Worm (Caenorhabditis elegans) whole organism, L4 larva: ENCODE data around the gene srw-41.

ENCODE experiments used
- F10B5.3 ChIP-seq: sonication (generic microtip); optimal IDR thresholded peaks from 2 replicates; lab custom pipeline; 2016; ENCODE audit warnings: mild to moderate bottlenecking, missing genetic modification characterization, missing compliant biosample characterization
- F37D6.2 ChIP-seq: sonication (generic microtip); optimal IDR thresholded peaks from 2 replicates; lab custom pipeline; 2016; ENCODE audit warnings: mild to moderate bottlenecking, missing genetic modification characterization, missing compliant biosample characterization
- F44E2.7 ChIP-seq: fragments of 200-800 bp; sonication (Bioruptor generic); IDR thresholded peaks from 2 replicates; pipeline ENCODE4 v2.1.2; 2022; ENCODE audit warnings: missing genetic modification characterization, missing compliant biosample characterization
- T26A8.4 ChIP-seq: fragments of 200-800 bp; sonication (Bioruptor generic); IDR thresholded peaks from 2 replicates; pipeline ENCODE4 v1.3.6; 2022; ENCODE audit warnings: missing genetic modification characterization, missing compliant biosample characterization
- Y75B8A.6 ChIP-seq: fragments of 200-800 bp; sonication (Bioruptor generic); IDR thresholded peaks from 2 replicates; pipeline ENCODE4 v1.3.6; 2022; ENCODE audit warnings: missing genetic modification reagents, missing genetic modification characterization, missing compliant biosample characterization
- ZK337.2 ChIP-seq: fragments of 200-800 bp; sonication (Bioruptor generic); IDR thresholded peaks from 2 replicates; pipeline ENCODE4 v1.3.6; 2022; ENCODE audit warnings: missing genetic modification reagents, missing genetic modification characterization, missing compliant biosample characterization
- ama-1 ChIP-seq: fragments of 150-350 bp; optimal IDR thresholded peaks from 2 replicates; lab custom pipeline; 2014; ENCODE audit warnings: inconsistent platforms, mixed read lengths
- ceh-44 ChIP-seq: fragments of 200-800 bp; sonication (Bioruptor generic); IDR thresholded peaks from 2 replicates; pipeline ENCODE4 v1.3.6; 2022; ENCODE audit warnings: missing genetic modification reagents, missing genetic modification characterization, missing compliant biosample characterization
- ctbp-1 ChIP-seq: fragments of 200-800 bp; sonication (Bioruptor generic); IDR thresholded peaks from 2 replicates; pipeline ENCODE4 v1.3.6; 2022; ENCODE audit warnings: missing genetic modification reagents, missing genetic modification characterization, missing compliant biosample characterization
- daf-16 ChIP-seq, 3 experiments: sonication (generic microtip); optimal IDR thresholded peaks; 2 replicates each; lab custom pipeline; 2016 to 2017; ENCODE audit warnings: missing genetic modification characterization in 3 of 3, missing genetic modification reagents in 3 of 3, mild to moderate bottlenecking in 2 of 3, missing compliant biosample characterization in 2 of 3, missing biosample characterization in 1 of 3, moderate library complexity in 1 of 3
- daf-19 ChIP-seq: fragments of 200-800 bp; sonication (Bioruptor generic); conservative IDR thresholded peaks from 2 replicates; pipeline ENCODE4 v1.3.6; 2022; ENCODE audit warnings: missing genetic modification characterization, missing compliant biosample characterization
- dmd-6 ChIP-seq: fragments of 200-800 bp; sonication (Bioruptor generic); IDR thresholded peaks from 2 replicates; pipeline ENCODE4 v1.3.6; 2022; ENCODE audit warnings: missing genetic modification reagents, missing genetic modification characterization, missing compliant biosample characterization
- dmd-8 ChIP-seq: fragments of 200-800 bp; sonication (Bioruptor generic); IDR thresholded peaks from 2 replicates; pipeline ENCODE4 v1.3.6; 2022; ENCODE audit warnings: missing genetic modification characterization, missing compliant biosample characterization
- dve-1 ChIP-seq: sonication (generic microtip); optimal IDR thresholded peaks from 2 replicates; lab custom pipeline; 2017; ENCODE audit warnings: antibody characterized with exemption, mild to moderate bottlenecking, missing genetic modification characterization, missing compliant biosample characterization; ENCODE audit not compliant: insufficient read depth
- egl-43 ChIP-seq: fragments of 200-800 bp; sonication (Bioruptor generic); IDR thresholded peaks from 2 replicates; pipeline ENCODE4 v1.3.6; 2022; ENCODE audit warnings: missing genetic modification reagents, missing genetic modification characterization, missing compliant biosample characterization
- hif-1 ChIP-seq, 2 experiments: sonication (generic microtip); optimal IDR thresholded peaks; 2 replicates each; lab custom pipeline; 2016 to 2017; ENCODE audit warnings: missing compliant biosample characterization in 2 of 2, missing genetic modification characterization in 2 of 2, missing genetic modification reagents in 2 of 2, missing genotype in 2 of 2, mild to moderate bottlenecking in 1 of 2
- hlh-11 ChIP-seq: fragments of 200-800 bp; sonication (Bioruptor generic); optimal IDR thresholded peaks from 2 replicates; lab custom pipeline; 2018; ENCODE audit warnings: mild to moderate bottlenecking, missing genetic modification characterization, missing compliant biosample characterization
- hlh-30 ChIP-seq: sonication (generic microtip); optimal IDR thresholded peaks from 2 replicates; lab custom pipeline; 2017; ENCODE audit warnings: antibody characterized with exemption, mild to moderate bottlenecking, missing genetic modification characterization, missing compliant biosample characterization; ENCODE audit not compliant: insufficient read depth
- jun-1 ChIP-seq: fragments of 150-350 bp; optimal IDR thresholded peaks from 2 replicates; lab custom pipeline; 2014; ENCODE audit warnings: missing biosample characterization, missing genetic modification reagents, missing genetic modification characterization
- lin-15B ChIP-seq: fragments of 150-350 bp; sonication (generic microtip); optimal IDR thresholded peaks from 3 replicates; lab custom pipeline; 2014; ENCODE audit warnings: missing biosample characterization, missing genetic modification characterization
- lin-39 ChIP-seq: fragments of 150-350 bp; optimal IDR thresholded peaks from 2 replicates; lab custom pipeline; 2014; ENCODE audit warnings: missing biosample characterization, missing genetic modification reagents, missing genetic modification characterization
- lir-3 ChIP-seq: sonication (generic microtip); optimal IDR thresholded peaks from 2 replicates; lab custom pipeline; 2016; ENCODE audit warnings: mild to moderate bottlenecking, missing genetic modification characterization, missing compliant biosample characterization
- lsy-2 ChIP-seq, 2 experiments: fragments of 150-350 bp in 1 of 2; sonication (generic microtip) in 1 of 2; optimal IDR thresholded peaks; 2 replicates each; lab custom pipeline; 2014 to 2017; ENCODE audit warnings: missing biosample characterization in 2 of 2, missing genetic modification characterization in 2 of 2
- madf-5 ChIP-seq, 2 experiments: fragments of 200-800 bp; sonication (Bioruptor generic); IDR thresholded peaks; 2 replicates each; pipeline ENCODE4 v1.3.6; 2022; ENCODE audit warnings: missing compliant biosample characterization in 2 of 2, missing genetic modification characterization in 2 of 2
- mdl-1 ChIP-seq, 2 experiments: fragments of 150-350 bp in 1 of 2; sonication (generic microtip) in 1 of 2; optimal IDR thresholded peaks; 2 replicates each; lab custom pipeline; 2014 to 2017; ENCODE audit warnings: missing biosample characterization in 2 of 2, missing genetic modification characterization in 2 of 2
- mdt-29 ChIP-seq: fragments of 200-800 bp; sonication (Bioruptor generic); IDR thresholded peaks from 2 replicates; pipeline ENCODE4 v1.3.6; 2022; ENCODE audit warnings: missing genetic modification reagents, missing genetic modification characterization, missing compliant biosample characterization
- nhr-102 ChIP-seq: sonication (generic microtip); optimal IDR thresholded peaks from 2 replicates; lab custom pipeline; 2016; ENCODE audit warnings: mild to moderate bottlenecking, missing genetic modification characterization, moderate library complexity, missing compliant biosample characterization
- nhr-11 ChIP-seq: fragments of 150-350 bp; optimal IDR thresholded peaks from 2 replicates; lab custom pipeline; 2014; ENCODE audit warnings: missing biosample characterization, missing genetic modification characterization
- nhr-111 ChIP-seq: fragments of 200-800 bp; sonication (Bioruptor generic); optimal IDR thresholded peaks from 2 replicates; lab custom pipeline; 2018; ENCODE audit warnings: mild to moderate bottlenecking, missing genetic modification characterization, missing compliant biosample characterization
- nhr-237 ChIP-seq: sonication (generic microtip); optimal IDR thresholded peaks from 2 replicates; lab custom pipeline; 2017; ENCODE audit warnings: missing biosample characterization, missing genetic modification characterization
- nhr-41 ChIP-seq: fragments of 200-800 bp; sonication (Bioruptor generic); IDR thresholded peaks from 2 replicates; pipeline ENCODE4 v1.3.6; 2022; ENCODE audit warnings: missing genetic modification reagents, missing genetic modification characterization, missing compliant biosample characterization
- nhr-48 ChIP-seq: sonication (generic microtip); optimal IDR thresholded peaks from 2 replicates; lab custom pipeline; 2016; ENCODE audit warnings: mild to moderate bottlenecking, missing genetic modification characterization, missing compliant biosample characterization
- nhr-76 ChIP-seq: fragments of 150-350 bp; optimal IDR thresholded peaks from 2 replicates; lab custom pipeline; 2014; ENCODE audit warnings: missing biosample characterization, missing genetic modification characterization
- nhr-77 ChIP-seq: fragments of 150-350 bp; optimal IDR thresholded peaks from 2 replicates; lab custom pipeline; 2014; ENCODE audit warnings: missing biosample characterization, missing genetic modification characterization
- pha-4 ChIP-seq, 2 experiments: fragments of 150-350 bp in 1 of 2; fragments of 200-800 bp in 1 of 2; sonication (Bioruptor generic) in 1 of 2; IDR thresholded peaks in 1 of 2; optimal IDR thresholded peaks in 1 of 2; 2 replicates each; pipeline versions ENCODE4 v1.3.6 to Lab custom; 2014 to 2022; ENCODE audit warnings: missing genetic modification characterization in 2 of 2, missing genetic modification reagents in 2 of 2, missing biosample characterization in 1 of 2, missing compliant biosample characterization in 1 of 2
- php-3 ChIP-seq: fragments of 200-800 bp; sonication (Bioruptor generic); IDR thresholded peaks from 2 replicates; pipeline ENCODE4 v1.3.6; 2022; ENCODE audit warnings: missing genetic modification reagents, missing genetic modification characterization, missing compliant biosample characterization
- pqm-1 ChIP-seq: sonication (generic microtip); optimal IDR thresholded peaks from 2 replicates; lab custom pipeline; 2017; ENCODE audit warnings: missing biosample characterization, missing genetic modification characterization
- sdz-12 ChIP-seq: fragments of 200-800 bp; sonication (Bioruptor generic); optimal IDR thresholded peaks from 2 replicates; lab custom pipeline; 2018; ENCODE audit warnings: mild to moderate bottlenecking, missing genetic modification characterization, missing compliant biosample characterization
- snpc-1.2 ChIP-seq: fragments of 200-800 bp; sonication (Bioruptor generic); IDR thresholded peaks from 2 replicates; pipeline ENCODE4 v1.3.6; 2022; ENCODE audit warnings: missing genetic modification reagents, missing genetic modification characterization, missing compliant biosample characterization
- spr-1 ChIP-seq: sonication (generic microtip); optimal IDR thresholded peaks from 2 replicates; lab custom pipeline; 2016; ENCODE audit warnings: mild to moderate bottlenecking, missing genetic modification characterization, missing compliant biosample characterization
- unc-39 ChIP-seq: sonication (generic microtip); optimal IDR thresholded peaks from 2 replicates; lab custom pipeline; 2017; ENCODE audit warnings: missing biosample characterization, missing genetic modification characterization
- unc-62 ChIP-seq, 3 experiments: fragments of 150-350 bp in 1 of 3; sonication (generic microtip); optimal IDR thresholded peaks in 2 of 3; peaks in 1 of 3; 1 replicate in 1 of 3; 2 replicates in 2 of 3; lab custom pipeline; 2014 to 2017; ENCODE audit warnings: missing biosample characterization in 3 of 3, missing genetic modification characterization in 3 of 3, missing genetic modification reagents in 3 of 3, missing genotype in 1 of 3
- vab-7 ChIP-seq: fragments of 200-800 bp; sonication (Bioruptor generic); IDR thresholded peaks from 2 replicates; pipeline ENCODE4 v1.3.6; 2022; ENCODE audit warnings: missing genetic modification reagents, missing genetic modification characterization, missing compliant biosample characterization
- zfp-2 ChIP-seq: sonication (generic microtip); optimal IDR thresholded peaks from 2 replicates; lab custom pipeline; 2016; ENCODE audit warnings: mild to moderate bottlenecking, missing genetic modification characterization, missing compliant biosample characterization
- zip-11 ChIP-seq: fragments of 200-800 bp; sonication (Bioruptor generic); IDR thresholded peaks from 2 replicates; pipeline ENCODE4 v1.3.6; 2022; ENCODE audit warnings: missing genetic modification characterization, missing compliant biosample characterization
- ztf-11 ChIP-seq: fragments of 150-350 bp; optimal IDR thresholded peaks from 2 replicates; lab custom pipeline; 2014; ENCODE audit warnings: missing biosample characterization, missing genetic modification characterization
- ztf-7 ChIP-seq: fragments of 150-350 bp; optimal IDR thresholded peaks from 2 replicates; lab custom pipeline; 2014; ENCODE audit warnings: missing biosample characterization, missing genetic modification characterization

srw-41 gene

ce11 chrV:16724574-16724973, 27.3 kb downstream of the srw-41 start:
- TF ChIP-seq unc-39 (tag; lab: Kevin White, UChicago): no peak
- no peak for TF ChIP-seq zip-11 (GFP tag; lab: Robert Waterston, UW)
- TF ChIP-seq dmd-6 (GFP tag; lab: Robert Waterston, UW): peak; percentile 22; the same call in 1 of the 2 replicates
- no peak for TF ChIP-seq vab-7 (GFP tag; lab: Robert Waterston, UW)
- no peak for TF ChIP-seq pha-4 (GFP tag; IDR thresholded peaks at IDR 0.05; lab: Robert Waterston, UW)
- TF ChIP-seq pha-4 (tag; optimal IDR thresholded peaks at IDR 0.05; lab: Kevin White, UChicago): peak; percentile 81
- peak; percentile 7 for TF ChIP-seq nhr-48 (tag; lab: Kevin White, UChicago)
- TF ChIP-seq, all 104 proteins: peak for 3

ce11 chrV:16725955-16726354, 28.7 kb downstream of the srw-41 start:
- no peak for TF ChIP-seq ZK337.2
- TF ChIP-seq nhr-48 (tag; lab: Kevin White, UChicago): peak; percentile 59
- no peak for TF ChIP-seq spr-1
- TF ChIP-seq snpc-1.2: no peak
- TF ChIP-seq lsy-2 (tag; optimal IDR thresholded peaks at IDR 0.05; lab: Kevin White, UChicago): no peak
- no peak for TF ChIP-seq nhr-76 (tag; lab: Kevin White, UChicago)
- no peak; the same call in 1 of the 2 replicates for TF ChIP-seq pha-4 (GFP tag; IDR thresholded peaks at IDR 0.05; lab: Robert Waterston, UW)
- peak; percentile 51 for TF ChIP-seq pha-4 (tag; optimal IDR thresholded peaks at IDR 0.05; lab: Kevin White, UChicago)
- TF ChIP-seq mdt-29 (GFP tag; lab: Robert Waterston, UW): no peak
- TF ChIP-seq nhr-102: peak; percentile 74
- no peak for TF ChIP-seq lir-3 (tag; lab: Kevin White, UChicago)
- TF ChIP-seq ztf-7: peak; percentile 80
- TF ChIP-seq nhr-41 (GFP tag; lab: Robert Waterston, UW): no peak
- no peak for TF ChIP-seq egl-43 (GFP tag; lab: Robert Waterston, UW)
- no peak for TF ChIP-seq ama-1 (lab: Kevin White, UChicago)
- no peak for TF ChIP-seq ctbp-1 (GFP tag; lab: Robert Waterston, UW)
- TF ChIP-seq dmd-6 (GFP tag; lab: Robert Waterston, UW): peak; percentile 94
- TF ChIP-seq F10B5.3 (tag; lab: Kevin White, UChicago): no peak
- no peak for TF ChIP-seq daf-16 (GFP tag; optimal IDR thresholded peaks at IDR 0.05; lab: Kevin White, UChicago)
- peak; percentile 92 for TF ChIP-seq daf-16 (tag; optimal IDR thresholded peaks at IDR 0.05; lab: Kevin White, UChicago)
- TF ChIP-seq lin-15B: no peak
- no peak for TF ChIP-seq nhr-111 (GFP tag; lab: Kevin White, UChicago)
- no peak for TF ChIP-seq madf-5 (GFP tag; IDR thresholded peaks at IDR 0.05; lab: Robert Waterston, UW)
- TF ChIP-seq ztf-11 (tag; lab: Kevin White, UChicago): no peak
- TF ChIP-seq lin-39: no peak
- peak; percentile 78 for TF ChIP-seq nhr-77 (tag; lab: Kevin White, UChicago)
- no peak for TF ChIP-seq Y75B8A.6 (GFP tag; lab: Robert Waterston, UW)
- TF ChIP-seq pqm-1 (tag; lab: Kevin White, UChicago): peak; percentile 70
- TF ChIP-seq unc-39 (tag; lab: Kevin White, UChicago): no peak
- no peak for TF ChIP-seq daf-19
- no peak for TF ChIP-seq sdz-12 (GFP tag; lab: Kevin White, UChicago)
- TF ChIP-seq T26A8.4 (GFP tag; lab: Robert Waterston, UW): no peak
- peak; percentile 69 for TF ChIP-seq hlh-30 (tag; lab: Kevin White, UChicago)
- TF ChIP-seq F44E2.7: no peak
- TF ChIP-seq hif-1 (tag; optimal IDR thresholded peaks at IDR 0.05; lab: Kevin White, UChicago): no peak
- peak in 1 of 2 experiments; percentile 13 for TF ChIP-seq mdl-1 (tag; optimal IDR thresholded peaks at IDR 0.05; lab: Kevin White, UChicago)
- TF ChIP-seq F37D6.2 (tag; lab: Kevin White, UChicago): no peak
- no peak for TF ChIP-seq dmd-8 (GFP tag; lab: Robert Waterston, UW)
- TF ChIP-seq hlh-11: peak; percentile 87
- TF ChIP-seq zfp-2 (tag; lab: Kevin White, UChicago): no peak
- no peak for TF ChIP-seq ceh-44
- TF ChIP-seq jun-1 (tag; lab: Kevin White, UChicago): no peak
- TF ChIP-seq nhr-11: no peak
- peak; percentile 59; the same call in 1 of the 2 replicates for TF ChIP-seq php-3 (GFP tag; lab: Robert Waterston, UW)
- TF ChIP-seq nhr-237 (tag; lab: Kevin White, UChicago): no peak
- TF ChIP-seq dve-1 (tag; lab: Kevin White, UChicago): peak; percentile 93
- TF ChIP-seq unc-62 (GFP tag; optimal IDR thresholded peaks at IDR 0.05 in 1 of 2; lab: Kevin White, UChicago): peak in 1 of 2 experiments; percentile 2
- TF ChIP-seq unc-62 (tag; optimal IDR thresholded peaks at IDR 0.05; lab: Kevin White, UChicago): no peak
